Fruit fly (Drosophila melanogaster) whole organism, embryonic: ENCODE data around the gene CG32391.

Source experiments
- Atf3 ChIP-seq: fragments of 200-800 bp; sonication (Bioruptor generic); optimal IDR thresholded peaks from 3 replicates; lab custom pipeline; 2016; ENCODE audit warnings: missing biosample characterization, missing genetic modification characterization
- CG10654 ChIP-seq: fragments of 200-800 bp; sonication (Bioruptor generic); optimal IDR thresholded peaks from 2 replicates; lab custom pipeline; 2016; ENCODE audit warnings: missing biosample characterization, missing genetic modification characterization
- CG15073 ChIP-seq: fragments of 200-800 bp; sonication (Bioruptor generic); optimal IDR thresholded peaks from 2 replicates; lab custom pipeline; 2016; ENCODE audit warnings: missing biosample characterization, missing genetic modification characterization
- CG15514 ChIP-seq: fragments of 200-800 bp; sonication (Bioruptor generic); optimal IDR thresholded peaks from 3 replicates; lab custom pipeline; 2017; ENCODE audit warnings: missing biosample characterization, missing genetic modification characterization, mild to moderate bottlenecking, moderate library complexity, missing genetic modification reagents
- CG2129 ChIP-seq: fragments of 200-800 bp; sonication (Bioruptor generic); IDR thresholded peaks from 2 replicates; pipeline ENCODE4 v1.3.6; 2022; ENCODE audit warnings: missing biosample characterization, missing genetic modification characterization; ENCODE audit not compliant: partially characterized antibody
- CG2712 ChIP-seq: fragments of 200-800 bp; optimal IDR thresholded peaks from 3 replicates; lab custom pipeline; 2019; ENCODE audit warnings: missing biosample characterization, mild to moderate bottlenecking, missing genetic modification characterization, moderate library complexity
- CG31388 ChIP-seq: fragments of 200-800 bp; sonication (Bioruptor generic); optimal IDR thresholded peaks from 2 replicates; lab custom pipeline; 2016; ENCODE audit warnings: missing biosample characterization, missing genetic modification characterization
- CG4424 ChIP-seq: fragments of 200-800 bp; sonication (Bioruptor generic); optimal IDR thresholded peaks from 3 replicates; lab custom pipeline; 2016; ENCODE audit warnings: missing biosample characterization, missing genetic modification characterization
- CG6175 ChIP-seq: fragments of 200-800 bp; sonication (Bioruptor generic); IDR thresholded peaks from 3 replicates; pipeline ENCODE4 v1.3.6; 2022; ENCODE audit warnings: missing biosample characterization, missing genetic modification characterization
- CG7928 ChIP-seq: fragments of 200-800 bp; sonication (Bioruptor generic); optimal IDR thresholded peaks from 2 replicates; lab custom pipeline; 2017; ENCODE audit warnings: missing biosample characterization, mild to moderate bottlenecking, missing genetic modification characterization
- Deaf1 ChIP-seq: fragments of 200-800 bp; optimal IDR thresholded peaks from 3 replicates; lab custom pipeline; 2019; ENCODE audit warnings: missing biosample characterization, mild to moderate bottlenecking, missing genetic modification characterization, moderate library complexity
- Doc2 ChIP-seq: fragments of 200-800 bp; sonication (Bioruptor generic); IDR thresholded peaks from 2 replicates; pipeline ENCODE4 v1.3.6; 2022; ENCODE audit warnings: missing biosample characterization, missing genetic modification characterization
- Dref ChIP-seq: fragments of 200-800 bp; sonication (Bioruptor generic); IDR thresholded peaks from 2 replicates; pipeline ENCODE4 v1.3.6; 2022; ENCODE audit warnings: missing biosample characterization, missing genetic modification characterization
- Drgx ChIP-seq: fragments of 200-800 bp; sonication (Bioruptor generic); IDR thresholded peaks from 2 replicates; pipeline ENCODE4 v1.3.6; 2022; ENCODE audit warnings: missing biosample characterization, missing genetic modification characterization
- E2f1 ChIP-seq: fragments of 200-800 bp; sonication (Bioruptor generic); IDR thresholded peaks from 2 replicates; pipeline ENCODE4 v1.3.6; 2022; ENCODE audit warnings: missing biosample characterization, missing genetic modification characterization
- HmgZ ChIP-seq: fragments of 200-800 bp; sonication (Bioruptor generic); optimal IDR thresholded peaks from 2 replicates; lab custom pipeline; 2018; ENCODE audit warnings: missing biosample characterization, mild to moderate bottlenecking, missing genetic modification characterization
- Hmx ChIP-seq: fragments of 200-800 bp; sonication (Bioruptor generic); optimal IDR thresholded peaks from 2 replicates; lab custom pipeline; 2016; ENCODE audit warnings: missing biosample characterization, missing genetic modification characterization
- Hr78 ChIP-seq, 2 experiments: fragments of 200-800 bp in 1 of 2; fragments of >200 bp in 1 of 2; sonication (Bioruptor generic) in 1 of 2; optimal IDR thresholded peaks; 2 replicates each; lab custom pipeline; 2017 to 2019; ENCODE audit warnings: missing biosample characterization in 2 of 2, missing genetic modification characterization in 2 of 2, mild to moderate bottlenecking in 1 of 2, moderate library complexity in 1 of 2
- MESR4 ChIP-seq: fragments of 200-800 bp; sonication (Bioruptor generic); optimal IDR thresholded peaks from 2 replicates; lab custom pipeline; 2018; ENCODE audit warnings: missing biosample characterization, mild to moderate bottlenecking, missing genetic modification characterization, moderate library complexity
- Ravus ChIP-seq: fragments of 200-800 bp; sonication (Bioruptor generic); IDR thresholded peaks from 2 replicates; pipeline ENCODE4 v1.3.6; 2022; ENCODE audit warnings: missing biosample characterization, missing genetic modification characterization
- Sry-δ ChIP-seq: fragments of 200-800 bp; sonication (Bioruptor generic); optimal IDR thresholded peaks from 2 replicates; lab custom pipeline; 2016; ENCODE audit warnings: missing biosample characterization, missing genetic modification characterization
- Taf1 ChIP-seq: fragments of 200-800 bp; sonication (Bioruptor generic); IDR thresholded peaks from 2 replicates; pipeline ENCODE4 v1.3.6; 2022; ENCODE audit warnings: missing biosample characterization, missing genetic modification characterization
- Trl ChIP-seq, 3 experiments: fragments of >200 bp in 2 of 3; fragments of 200-800 bp in 1 of 3; sonication (Bioruptor generic) in 1 of 3; optimal IDR thresholded peaks; 2 replicates in 1 of 3; 3 replicates in 2 of 3; lab custom pipeline; 2016 to 2017; ENCODE audit warnings: missing biosample characterization in 1 of 3, missing genetic modification characterization in 1 of 3
- abd-A ChIP-seq: fragments of 200-800 bp; sonication (Bioruptor generic); optimal IDR thresholded peaks from 3 replicates; lab custom pipeline; 2019; ENCODE audit warnings: missing biosample characterization, mild to moderate bottlenecking, missing genetic modification characterization, moderate library complexity
- al ChIP-seq: fragments of 200-800 bp; sonication (Bioruptor generic); IDR thresholded peaks from 2 replicates; pipeline ENCODE4 v1.3.6; 2022; ENCODE audit warnings: missing biosample characterization, missing genetic modification characterization
- bcd ChIP-seq: fragments of 200-800 bp; sonication (Bioruptor generic); optimal IDR thresholded peaks from 2 replicates; lab custom pipeline; 2017; ENCODE audit warnings: missing biosample characterization, mild to moderate bottlenecking, missing genetic modification characterization
- dmrt99B ChIP-seq: fragments of 200-800 bp; sonication (Bioruptor generic); optimal IDR thresholded peaks from 2 replicates; lab custom pipeline; 2018; ENCODE audit warnings: missing biosample characterization, mild to moderate bottlenecking, missing genetic modification characterization, moderate library complexity
- ewg ChIP-seq: fragments of 200-800 bp; sonication (Bioruptor generic); optimal IDR thresholded peaks from 3 replicates; lab custom pipeline; 2017; ENCODE audit warnings: mild to moderate bottlenecking, missing biosample characterization, missing genetic modification reagents, missing genetic modification characterization
- fd102C ChIP-seq: fragments of 200-800 bp; sonication (Bioruptor generic); optimal IDR thresholded peaks from 2 replicates; lab custom pipeline; 2018; ENCODE audit warnings: missing biosample characterization, mild to moderate bottlenecking, missing genetic modification characterization, moderate library complexity
- gsb-n ChIP-seq: fragments of 200-800 bp; sonication (Bioruptor generic); optimal IDR thresholded peaks from 3 replicates; lab custom pipeline; 2018; ENCODE audit warnings: missing biosample characterization, mild to moderate bottlenecking, missing genetic modification characterization
- luna ChIP-seq: fragments of 200-800 bp; sonication (Bioruptor generic); optimal IDR thresholded peaks from 2 replicates; lab custom pipeline; 2016; ENCODE audit warnings: missing biosample characterization, missing genetic modification characterization
- row ChIP-seq: fragments of 200-800 bp; sonication (Bioruptor generic); IDR thresholded peaks from 3 replicates; pipeline ENCODE4 v1.3.6; 2022; ENCODE audit warnings: missing biosample characterization, missing genetic modification characterization
- tgo ChIP-seq: fragments of 200-800 bp; sonication (Bioruptor generic); IDR thresholded peaks from 3 replicates; pipeline ENCODE4 v1.3.6; 2022; ENCODE audit warnings: missing biosample characterization, missing genetic modification characterization
- wor ChIP-seq: fragments of 200-800 bp; sonication (Bioruptor generic); IDR thresholded peaks from 2 replicates; pipeline ENCODE4 v1.3.6; 2022; ENCODE audit warnings: missing biosample characterization, missing genetic modification characterization

CG32391 gene

dm6 chr3L:7077258-7077657 is 8.3 kb upstream of the CG32391 start, which contains the start of gene CG8641 (continued):
- TF ChIP-seq Sry-δ: no peak
- TF ChIP-seq ewg (GFP tag; lab: Kevin White, UChicago): peak; percentile 71
- no peak for TF ChIP-seq CG4424
- TF ChIP-seq luna: no peak
- TF ChIP-seq Doc2 (GFP tag; lab: Robert Waterston, UW): no peak
- TF ChIP-seq dmrt99B (tag; lab: Kevin White, UChicago): no peak
- peak; percentile 35 for TF ChIP-seq abd-A (tag; lab: Kevin White, UChicago)
- no peak for TF ChIP-seq CG31388 (GFP tag; lab: Kevin White, UChicago)
- no peak for TF ChIP-seq gsb-n (tag; lab: Kevin White, UChicago)
- no peak for TF ChIP-seq CG2712
- TF ChIP-seq HmgZ (tag; lab: Kevin White, UChicago): no peak
- no peak for TF ChIP-seq Hr78 (GFP tag; optimal IDR thresholded peaks at IDR 0.05; lab: Kevin White, UChicago)
- TF ChIP-seq E2f1: no peak
- TF ChIP-seq Deaf1 (tag; lab: Kevin White, UChicago): peak; percentile 78
- no peak for TF ChIP-seq al (GFP tag; lab: Robert Waterston, UW)
- no peak for TF ChIP-seq CG10654 (GFP tag; lab: Kevin White, UChicago)
- TF ChIP-seq CG6175 (GFP tag; lab: Robert Waterston, UW): no peak
- peak; percentile 9 to 18 for TF ChIP-seq Trl (optimal IDR thresholded peaks at IDR 0.05; lab: Kevin White, UChicago)
- no peak for TF ChIP-seq Trl (GFP tag; optimal IDR thresholded peaks at IDR 0.05; lab: Kevin White, UChicago)
- TF ChIP-seq Ravus (GFP tag; lab: Robert Waterston, UW): no peak
- TF ChIP-seq wor (GFP tag; lab: Robert Waterston, UW): no peak
- TF ChIP-seq Dref (GFP tag; lab: Robert Waterston, UW): no peak

dm6 chr3L:7075147-7075546 is 6.1 kb upstream of the CG32391 start, which contains the start of gene CG34030:
Gene CG34030 (minus strand): TSS chr3L:7075247.
- TF ChIP-seq MESR4 (GFP tag; lab: Kevin White, UChicago): no peak
- no peak for TF ChIP-seq Hmx (GFP tag; lab: Kevin White, UChicago)
- no peak for TF ChIP-seq Drgx (GFP tag; lab: Robert Waterston, UW)
- TF ChIP-seq bcd: no peak

- TF ChIP-seq CG15073 (GFP tag; lab: Kevin White, UChicago) (no peak), fd102C (no peak), Taf1 (GFP tag; lab: Robert Waterston, UW) (no peak), Atf3 (GFP tag; lab: Kevin White, UChicago) (no peak), CG2129 (no peak)
Observed at dm6 chr3L:7066014-7066413, 3.0 kb downstream of the CG32391 start, which contains the start of gene CG14823. Gene CG14823 (plus strand): TSS chr3L:7066314.

dm6 chr3L:7058401-7058999 is 10.5 kb downstream of the CG32391 start:
- peak; percentile 31; the same call in 1 of the 3 replicates for TF ChIP-seq row (GFP tag; lab: Robert Waterston, UW)
- no peak for TF ChIP-seq tgo (GFP tag; lab: Robert Waterston, UW)
- TF ChIP-seq CG15514 (GFP tag; lab: Kevin White, UChicago): peak; percentile 97
- no peak for TF ChIP-seq CG7928 (GFP tag; lab: Kevin White, UChicago)
